Fruit fly (Drosophila melanogaster) whole organism, larva: ENCODE measurements around the gene CG18586.

Source experiments
- noc ChIP-seq: fragments of 200-800 bp; sonication (Bioruptor generic); optimal IDR thresholded peaks from 3 replicates; lab custom pipeline; 2019; ENCODE audit warnings: missing biosample characterization, mild to moderate bottlenecking, missing genetic modification characterization, moderate library complexity

Gene CG18586

DNA sequence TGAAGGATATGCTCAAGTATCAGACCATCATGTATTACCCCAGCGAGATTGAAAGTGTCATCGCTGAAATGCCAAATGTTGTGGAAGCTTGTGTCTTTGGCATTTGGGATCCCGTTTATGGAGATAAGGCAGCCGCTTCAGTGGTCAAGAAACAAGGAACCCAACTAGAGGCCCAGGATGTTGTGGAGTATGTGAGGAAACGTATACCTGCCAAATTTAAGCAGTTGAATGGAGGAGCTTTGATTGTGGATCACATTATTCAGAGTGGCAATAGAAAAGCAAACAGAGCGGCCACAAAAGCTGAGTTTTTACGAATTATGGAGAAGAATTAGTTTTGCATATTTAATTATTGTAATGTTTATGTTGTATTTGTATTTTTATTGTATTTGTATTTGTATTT, at the start of gene CG18586:
CG18586 (plus strand) TSS at position 301 of the 400 bp plus-strand sequence.
- TF ChIP-seq noc = no peak

DNA sequence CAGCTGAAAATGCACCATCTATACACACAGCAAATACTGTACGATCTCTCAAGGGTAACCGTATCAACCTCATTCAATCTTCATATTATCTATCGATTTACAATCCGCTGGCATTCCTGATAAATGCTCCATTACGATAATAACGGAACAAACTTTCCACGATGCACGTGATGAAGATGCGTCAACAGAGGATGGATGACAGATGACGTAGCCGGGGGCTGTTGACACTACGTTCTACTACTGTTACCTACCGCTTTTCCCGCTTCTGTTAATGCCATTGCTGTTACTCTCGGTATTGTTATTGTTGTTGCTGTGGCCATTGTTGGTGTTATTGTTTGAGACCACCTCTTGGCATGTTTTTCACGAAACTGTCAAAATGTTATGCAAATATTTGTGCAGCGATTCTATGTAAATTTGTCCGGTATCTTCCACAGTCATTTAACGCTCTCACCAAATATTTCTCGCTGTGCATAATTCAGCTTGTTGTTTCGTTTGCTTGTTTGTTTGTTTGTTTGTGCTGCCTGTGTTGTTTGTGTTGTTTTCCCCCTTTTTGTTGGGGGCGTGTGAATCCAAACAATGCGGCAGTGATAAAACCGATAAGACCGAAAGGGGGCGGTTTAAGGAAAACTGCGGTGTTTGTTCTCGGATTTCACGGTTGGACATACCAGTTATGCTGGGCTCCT, 49.2 kb upstream of the CG18586 start:
- peak; percentile 46 for TF ChIP-seq noc

DNA sequence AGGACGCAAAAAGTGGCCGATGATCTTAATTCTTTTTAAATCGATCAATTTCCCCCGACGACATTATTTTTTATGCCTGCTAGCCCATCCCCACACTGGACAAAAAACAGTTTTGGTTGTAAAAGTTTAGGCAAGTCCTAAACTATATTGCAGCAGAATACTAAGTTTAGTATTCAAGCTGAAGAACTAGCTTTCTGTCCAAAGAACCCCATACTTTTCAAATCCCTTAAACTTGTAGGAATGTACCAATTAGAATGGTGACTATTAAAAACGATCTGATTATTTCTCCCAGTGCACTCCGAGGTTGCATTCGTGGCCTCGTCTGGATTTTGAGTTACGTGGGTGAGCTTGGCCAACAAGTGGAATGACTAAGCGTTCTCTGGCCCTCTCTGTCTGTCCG, 47.6 kb upstream of the CG18586 start:
- no peak for TF ChIP-seq noc

DNA sequence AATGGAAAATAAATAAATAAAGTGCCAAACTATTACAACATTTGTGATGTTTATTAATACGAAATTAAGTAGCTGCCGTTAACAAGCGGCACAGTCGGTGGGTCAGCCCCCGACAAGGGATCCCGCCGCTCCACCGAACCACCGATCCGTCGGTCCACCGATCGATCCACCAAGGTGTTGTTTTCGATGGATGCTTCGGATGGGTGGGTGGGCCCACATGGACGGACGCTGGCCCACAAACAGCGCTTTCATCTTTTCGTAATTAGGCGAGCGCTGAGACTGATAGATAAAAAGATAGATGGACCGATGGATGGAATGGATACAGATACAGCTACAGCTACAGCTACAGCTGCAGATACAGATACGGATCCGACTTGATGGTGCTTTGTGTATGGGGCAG, 44.8 kb upstream of the CG18586 start:
- TF ChIP-seq noc = no peak

DNA sequence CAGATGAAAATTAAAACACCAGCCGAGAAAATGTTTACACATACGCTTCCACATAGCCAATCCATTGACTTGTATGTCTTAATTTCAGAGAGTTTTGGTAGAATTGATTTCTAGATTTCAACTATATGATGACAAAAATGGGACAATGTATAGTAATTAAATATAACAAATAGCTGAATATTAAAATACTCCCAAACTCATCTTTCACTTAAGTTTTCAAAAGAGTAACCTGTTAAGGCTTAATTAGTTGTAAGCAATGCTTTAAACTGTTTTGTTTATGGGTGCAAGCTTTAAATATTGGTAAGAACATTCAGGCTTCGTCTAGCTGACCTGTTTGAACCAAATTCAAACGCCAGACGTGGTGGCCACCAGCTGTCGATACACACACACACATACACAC, 44.4 kb upstream of the CG18586 start:
- no peak for TF ChIP-seq noc

DNA sequence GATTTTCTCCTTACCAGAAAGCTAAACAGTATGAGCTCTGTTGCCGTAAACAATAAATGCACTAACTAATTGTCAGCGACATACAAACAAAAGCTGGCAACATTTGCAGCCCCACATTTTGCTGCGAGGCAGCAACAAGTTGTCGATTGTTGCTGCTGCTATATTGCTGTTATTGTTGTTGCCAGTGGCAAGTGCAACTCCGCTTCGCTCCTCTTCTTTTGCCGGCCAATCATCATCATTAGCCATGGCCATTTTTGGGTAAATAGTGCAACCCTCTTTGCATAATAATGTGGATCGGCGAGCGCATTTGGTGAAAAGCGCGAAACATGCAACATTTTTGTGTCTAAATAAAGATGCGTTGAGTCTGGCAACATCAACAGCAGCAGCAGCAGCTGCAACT, 42.5 kb upstream of the CG18586 start:
- no peak for TF ChIP-seq noc

DNA sequence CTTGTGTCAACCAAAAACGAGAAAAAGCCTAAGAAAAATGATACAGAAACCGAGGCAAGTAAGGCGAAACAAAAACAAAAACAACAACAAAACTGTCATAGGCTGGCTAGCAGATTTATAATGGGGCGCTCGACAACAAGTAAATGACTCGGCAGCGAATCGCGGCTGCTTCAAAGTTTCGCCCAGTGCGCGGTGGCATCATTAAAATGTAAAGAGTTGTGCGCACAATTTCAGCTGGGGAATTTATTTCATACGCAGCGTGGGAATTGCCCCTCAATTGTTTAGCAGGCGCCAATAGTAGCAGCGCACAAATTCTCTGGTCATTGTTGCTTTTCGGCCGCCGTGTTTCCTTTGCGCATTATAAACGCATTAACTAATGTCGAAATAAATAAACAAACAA, 41.2 kb upstream of the CG18586 start:
- TF ChIP-seq noc = no peak

DNA sequence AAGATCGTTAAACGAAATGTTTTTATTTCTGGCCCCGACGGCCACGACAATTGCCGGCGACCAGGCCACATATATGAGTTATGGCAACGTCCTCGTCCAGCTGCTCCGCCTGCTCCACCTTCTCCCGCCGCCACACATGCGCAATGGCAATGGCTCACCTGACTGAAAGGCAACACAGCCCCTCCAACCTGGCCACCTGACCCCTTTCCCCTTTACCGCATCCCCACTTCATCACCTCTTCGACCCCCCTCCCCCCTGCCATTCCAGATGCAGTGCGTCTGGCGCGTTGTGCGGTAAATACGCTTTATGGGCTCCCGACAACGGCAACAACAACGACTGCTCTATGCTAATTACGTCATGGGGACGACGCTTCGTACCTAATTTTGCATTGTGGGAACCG, 39.4 kb upstream of the CG18586 start:
- TF ChIP-seq noc = no peak

DNA sequence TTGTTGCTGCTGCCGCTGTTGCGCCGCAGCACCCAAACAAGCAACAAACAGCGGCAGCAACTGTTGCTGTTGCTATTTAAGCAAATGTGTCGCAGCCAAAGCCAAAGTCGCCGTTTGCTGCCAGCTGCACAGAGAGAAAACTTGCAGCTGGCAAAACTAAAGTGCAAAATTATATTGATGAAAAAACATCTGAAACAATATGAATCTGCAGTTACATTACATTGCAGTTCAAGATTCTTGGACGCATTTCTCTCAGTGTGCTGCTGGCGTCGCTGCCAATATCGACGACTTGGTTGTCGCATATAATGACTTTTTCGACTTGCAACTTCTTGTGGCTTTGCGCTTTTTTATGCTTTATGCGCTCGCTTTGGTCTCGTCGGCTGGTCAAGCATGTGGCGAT, 38.9 kb upstream of the CG18586 start:
- no peak for TF ChIP-seq noc

DNA sequence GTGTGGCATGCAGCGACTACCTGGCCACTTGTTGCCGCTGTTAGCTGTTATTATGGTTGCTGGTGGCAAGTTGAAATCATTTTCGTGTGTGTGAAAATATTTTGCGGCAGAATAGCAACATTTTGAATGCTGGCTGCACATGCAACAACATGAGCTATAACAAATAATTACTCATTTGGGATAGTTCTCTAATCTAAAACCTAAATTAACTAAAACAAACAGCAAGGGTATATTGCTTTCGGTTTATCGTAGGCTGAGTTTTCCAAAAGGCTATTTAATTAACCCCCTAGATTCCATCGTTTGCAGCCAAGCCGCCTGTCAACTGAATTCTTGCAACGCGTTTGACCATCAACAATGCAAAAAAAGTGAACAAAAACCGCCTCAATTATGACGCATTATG, 38.3 kb upstream of the CG18586 start:
- no peak for TF ChIP-seq noc

DNA sequence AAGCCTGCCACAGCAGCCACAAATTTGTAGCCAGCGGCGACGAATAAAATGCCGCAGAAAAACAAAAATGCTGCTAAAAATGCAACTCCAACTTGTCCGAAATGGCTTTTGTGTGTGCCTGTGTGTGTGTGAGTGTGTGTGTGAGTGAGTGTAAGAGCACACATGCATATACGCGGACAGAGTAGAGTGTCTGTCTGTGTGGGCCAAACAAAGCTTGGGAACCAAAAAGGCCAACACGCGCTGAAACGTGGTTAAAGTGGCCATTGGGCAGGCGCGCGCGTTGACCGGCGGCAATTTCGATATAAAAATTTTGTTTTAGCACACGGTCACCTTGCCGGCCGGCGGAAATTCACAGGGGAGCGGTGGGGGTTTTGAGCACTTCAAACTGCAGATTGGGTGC, 37.7 kb upstream of the CG18586 start:
- no peak for TF ChIP-seq noc

DNA sequence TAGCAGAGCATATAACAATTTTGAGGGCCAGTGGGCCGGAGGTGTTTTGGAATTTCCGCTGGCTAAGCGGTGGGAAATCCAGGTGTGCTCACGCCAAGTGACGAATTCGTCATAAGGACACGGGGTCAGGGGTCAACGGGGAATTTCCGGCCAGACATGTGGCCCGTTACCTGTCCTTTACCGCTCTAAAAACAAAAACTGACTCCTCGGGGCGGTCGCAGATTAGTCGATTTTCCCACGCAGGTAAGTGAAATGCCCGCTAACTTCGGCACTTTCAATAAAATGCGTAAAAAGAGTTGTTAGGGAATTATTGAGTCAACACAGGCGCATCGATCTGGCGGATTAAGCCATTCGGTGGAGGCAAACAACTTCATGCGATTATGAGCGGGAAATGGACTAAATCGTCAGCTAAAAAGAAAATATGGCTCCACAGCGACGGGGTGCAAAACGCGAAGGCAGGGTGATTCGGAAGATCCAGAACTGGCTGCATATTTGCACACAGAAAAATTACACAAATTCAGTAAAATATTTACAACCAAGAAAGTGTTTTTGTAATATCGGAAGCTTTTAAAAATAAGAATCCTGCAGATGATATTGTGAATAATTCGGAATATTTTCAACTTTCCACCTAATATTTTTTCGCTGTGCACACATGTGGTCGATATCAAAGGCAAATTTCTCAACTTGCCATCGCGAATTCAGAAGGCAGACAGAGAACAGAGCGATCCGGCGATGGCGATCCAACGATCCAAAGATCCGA, 37.0 kb upstream of the CG18586 start:
- no peak for TF ChIP-seq noc

DNA sequence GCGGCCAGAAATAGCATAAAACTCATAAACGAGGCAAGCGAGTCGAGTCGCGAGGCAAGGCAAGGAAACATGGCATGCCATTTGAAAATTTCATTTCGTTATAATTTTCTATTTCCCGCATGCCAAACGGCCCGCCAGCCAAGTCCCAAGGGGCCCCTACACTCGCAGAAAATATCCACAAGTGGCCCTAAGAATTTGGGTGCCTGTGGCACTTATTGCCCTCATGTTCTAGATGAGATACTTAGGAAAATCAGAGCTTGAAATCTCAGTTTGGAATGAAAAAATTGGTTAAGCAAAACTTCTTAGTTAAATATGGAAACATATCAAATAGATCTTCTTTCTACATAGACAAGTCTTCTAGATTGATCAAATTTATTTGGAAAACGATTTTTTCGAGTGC, 34.8 kb upstream of the CG18586 start:
- TF ChIP-seq noc = no peak

DNA sequence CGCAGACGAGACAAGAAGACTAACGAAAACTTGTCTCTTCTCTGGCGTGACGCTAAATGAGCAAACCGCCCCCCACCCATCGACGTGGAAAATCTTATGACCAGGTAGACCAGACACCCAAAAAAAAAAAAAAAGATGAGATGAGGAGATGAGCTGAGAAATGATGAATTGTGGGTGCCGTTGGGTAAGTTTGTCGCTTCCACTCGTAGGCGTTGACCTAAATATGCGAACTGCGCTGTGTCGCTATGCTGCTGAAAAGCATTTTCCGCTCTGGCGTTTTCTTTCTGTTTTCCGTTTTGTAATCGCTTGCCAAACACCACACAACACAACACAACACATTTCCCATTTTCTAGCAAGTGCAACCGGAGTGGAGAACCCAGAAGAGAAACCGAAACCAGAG, 34.2 kb upstream of the CG18586 start:
- TF ChIP-seq noc = no peak

DNA sequence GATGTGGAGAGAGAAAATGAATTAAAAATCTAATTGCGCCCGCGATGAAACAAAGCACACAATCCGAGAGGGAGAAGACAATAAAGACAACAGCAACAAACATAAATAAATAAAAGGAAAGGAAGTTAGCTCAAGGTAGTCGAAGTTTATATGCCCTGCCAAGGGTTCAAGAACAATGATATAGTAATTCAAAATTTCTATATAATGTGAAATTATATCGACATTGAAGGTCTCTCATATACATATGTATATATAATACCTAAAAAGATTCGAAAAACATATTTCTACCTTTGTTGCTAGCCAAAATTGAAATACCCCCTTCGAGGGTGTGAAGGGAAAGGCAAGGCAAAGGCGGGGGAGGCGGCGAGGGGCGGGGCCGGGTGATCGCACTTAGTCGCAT, 32.3 kb upstream of the CG18586 start:
- TF ChIP-seq noc = no peak

DNA sequence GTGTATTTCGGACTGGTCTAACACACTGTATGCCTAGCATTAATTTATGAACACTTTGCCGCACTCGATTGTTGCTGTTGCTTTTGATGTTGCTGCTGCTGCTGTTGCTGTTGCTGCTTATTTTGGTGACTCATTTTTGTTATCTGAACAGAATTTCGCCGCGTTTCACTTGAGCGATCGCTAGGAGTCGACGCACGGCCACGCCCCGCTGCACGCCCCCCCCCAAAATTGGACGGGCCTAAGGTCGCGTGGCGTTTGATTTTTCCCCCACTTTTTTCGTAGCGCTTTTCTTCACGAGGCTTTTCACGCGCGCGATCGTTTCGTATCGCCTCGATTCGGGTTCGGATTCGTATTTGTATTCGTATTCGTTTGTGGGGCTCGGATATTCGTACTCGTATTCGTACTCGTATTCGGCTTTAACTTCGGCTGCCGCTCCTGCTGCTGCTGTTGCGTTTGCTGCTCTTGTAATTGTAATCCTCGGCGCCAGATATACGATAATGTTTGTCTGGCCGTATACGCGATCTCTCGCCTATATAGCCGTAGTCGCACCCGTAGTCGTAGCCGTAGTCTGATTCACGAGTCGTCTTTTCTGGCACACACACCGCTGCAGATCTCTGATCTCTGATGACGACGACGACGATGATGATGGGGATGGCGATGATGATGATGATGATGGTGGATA, 29.1 kb upstream of the CG18586 start:
- no peak for TF ChIP-seq noc

DNA sequence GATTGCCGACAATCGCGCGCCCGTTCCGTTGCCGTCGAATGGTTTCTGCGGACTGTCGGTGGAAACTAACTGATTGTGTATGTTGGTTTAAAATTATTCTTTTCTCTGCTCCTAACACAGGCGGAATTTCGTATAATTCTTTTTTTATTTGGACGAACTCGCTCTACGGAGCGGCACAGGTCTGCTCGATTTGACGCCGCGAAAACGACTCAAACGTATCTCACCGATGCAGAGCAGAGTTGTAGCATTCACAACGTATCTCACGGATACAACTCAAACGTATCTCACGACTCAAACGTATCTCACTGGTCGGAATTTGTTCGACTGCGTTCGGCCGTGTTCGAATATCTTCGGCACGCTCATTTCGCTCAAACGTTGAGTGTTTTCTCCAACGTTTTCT, 27.6 kb upstream of the CG18586 start, which contains the start of gene vn:
vn (minus strand) TSS at position 199 of the 400 bp plus-strand sequence.
- TF ChIP-seq noc = no peak

DNA sequence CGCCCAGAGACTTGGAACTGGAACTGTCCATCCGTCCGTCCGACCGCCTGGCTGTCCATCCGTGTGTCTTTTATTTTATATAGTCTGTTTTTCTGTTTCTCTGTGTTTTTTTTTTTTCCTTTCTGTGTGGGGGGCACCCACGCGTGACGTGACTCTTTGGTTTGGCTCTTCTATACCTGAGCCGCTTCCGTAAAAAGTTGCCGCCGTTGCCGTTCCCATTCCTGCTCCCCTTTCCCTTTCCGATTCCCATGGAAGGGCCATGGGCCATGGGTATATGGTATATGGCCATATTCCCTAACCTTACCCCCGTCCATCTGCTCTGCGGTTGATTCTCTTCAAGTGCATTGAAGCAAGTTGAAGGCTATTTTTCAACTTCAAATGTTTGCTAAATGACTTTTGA, 24.2 kb upstream of the CG18586 start:
- no peak for TF ChIP-seq noc
